Worm (Caenorhabditis elegans) whole organism, young adult: Measurements from ENCODE around the gene sms-5.

Source experiments
- Y95B8A.8 ChIP-seq: fragments of 200-800 bp; sonication (Bioruptor generic); IDR thresholded peaks from 2 replicates; pipeline ENCODE4 v1.3.6; 2022; ENCODE audit warnings: missing genetic modification reagents, missing genetic modification characterization, missing compliant biosample characterization
- ama-1 ChIP-seq, 3 experiments: fragments of 150-350 bp in 1 of 3; sonication (generic microtip) in 2 of 3; optimal IDR thresholded peaks; 2 replicates each; lab custom pipeline; 2014 to 2018; ENCODE audit warnings: missing biosample characterization in 2 of 3, missing genetic modification characterization in 2 of 3, missing genetic modification reagents in 2 of 3
- hmg-1.2 ChIP-seq: fragments of 200-800 bp; sonication (Bioruptor generic); IDR thresholded peaks from 2 replicates; pipeline ENCODE4 v1.3.6; 2022; ENCODE audit warnings: missing genetic modification reagents, missing genetic modification characterization, missing compliant biosample characterization

ce11 chrII:457790-458189 lies 37.4 kb upstream of the sms-5 start, which contains the start of gene gvd-1:
- no peak for TF ChIP-seq hmg-1.2 (GFP tag; lab: Robert Waterston, UW)
- no peak for TF ChIP-seq ama-1 (optimal IDR thresholded peaks at IDR 0.05; lab: Kevin White, UChicago)
- TF ChIP-seq ama-1 (GFP tag; optimal IDR thresholded peaks at IDR 0.05; lab: Kevin White, UChicago), result no peak
- no peak for TF ChIP-seq Y95B8A.8 (GFP tag; lab: Robert Waterston, UW)
